Worm (Caenorhabditis elegans): Measurements from ENCODE around the gene clec-184.

Gene clec-184

DNA sequence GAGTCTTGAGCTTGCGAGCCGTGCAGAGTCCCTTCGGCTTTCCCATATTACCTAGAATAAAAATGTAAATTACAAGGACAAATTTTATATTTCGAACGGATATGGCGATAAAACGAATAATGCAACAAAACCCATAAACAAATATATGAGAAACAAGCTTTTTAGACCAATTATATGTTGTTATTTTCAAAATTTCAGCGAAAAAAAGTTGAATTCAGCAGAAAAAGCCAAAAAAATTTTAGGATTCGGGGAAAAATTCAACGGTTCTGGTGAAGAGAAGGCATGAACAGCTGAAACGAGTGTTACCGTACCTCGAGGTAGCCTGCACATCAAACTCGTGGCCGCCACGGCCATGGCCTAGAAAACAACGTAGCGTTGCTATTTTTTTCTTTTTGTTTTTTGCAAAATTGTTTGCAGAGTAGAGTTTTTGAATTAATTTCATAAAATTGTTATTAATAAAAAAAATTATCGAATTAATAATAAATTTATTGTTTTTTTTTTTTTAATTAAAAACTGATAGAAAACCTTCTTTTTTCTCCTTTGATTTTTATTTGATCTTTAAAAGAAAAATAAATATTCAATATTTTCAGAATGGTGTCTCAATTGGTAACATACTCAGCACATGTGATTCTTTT lies 41.3 kb upstream of the clec-184 start, which contains the start of the genes rps-23 and dpm-3 (continued):
- TF ChIP-seq unc-130 (tag; optimal IDR thresholded peaks at IDR 0.05) = peak; percentile 98
- TF ChIP-seq F16B12.6 (tag; optimal IDR thresholded peaks at IDR 0.05) = peak; percentile 72
- TF ChIP-seq lin-35 (GFP tag; optimal IDR thresholded peaks at IDR 0.05) = peak; percentile 88 to 93
- TF ChIP-seq mep-1 (tag; optimal IDR thresholded peaks at IDR 0.05) = peak; percentile 98
- peak; percentile 98 for TF ChIP-seq fkh-8 (tag; optimal IDR thresholded peaks at IDR 0.05)
- no peak for TF ChIP-seq unc-30 (tag; optimal IDR thresholded peaks at IDR 0.05)
- TF ChIP-seq fkh-4 (tag; optimal IDR thresholded peaks at IDR 0.05; ENCODE audit: borderline replicate concordance) = peak; percentile 87

DNA sequence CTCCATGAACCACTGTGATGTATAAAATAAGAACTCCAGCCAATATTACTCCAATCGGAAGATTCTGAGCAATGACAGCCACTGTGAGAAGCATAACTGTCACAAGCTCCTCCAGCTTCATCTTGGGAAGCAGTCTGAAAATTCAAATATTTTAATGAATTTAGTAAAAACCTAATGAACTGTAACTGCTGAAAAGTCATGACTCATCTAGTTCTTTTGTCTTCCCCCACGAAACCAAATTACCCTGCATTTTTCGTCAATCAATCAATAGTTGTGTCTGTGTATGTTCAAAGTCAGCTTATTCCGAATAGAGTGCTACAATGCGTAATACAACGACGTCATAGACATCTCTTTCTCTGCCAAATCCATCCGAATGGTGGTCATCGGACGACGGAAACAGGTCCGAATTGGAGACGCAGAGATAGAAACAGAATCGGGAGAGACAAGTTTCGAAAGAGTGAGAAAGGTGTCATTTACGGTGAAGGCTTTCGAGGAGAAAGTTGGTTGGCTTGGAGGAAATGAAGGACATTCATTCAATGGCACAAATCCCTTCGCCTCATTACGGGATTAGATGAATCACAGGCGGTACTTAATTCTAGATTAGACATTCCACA lies 35.7 kb upstream of the clec-184 start:
- TF ChIP-seq snu-23 (GFP tag; optimal IDR thresholded peaks at IDR 0.05) = peak; percentile 18
- TF ChIP-seq lin-39 (tag; optimal IDR thresholded peaks at IDR 0.05) = no peak
- TF ChIP-seq pqm-1 (tag; optimal IDR thresholded peaks at IDR 0.05) = no peak
- no peak for TF ChIP-seq ceh-90 (tag; optimal IDR thresholded peaks at IDR 0.05)
- TF ChIP-seq pax-3 (tag; optimal IDR thresholded peaks at IDR 0.05) = no peak
- TF ChIP-seq nhr-19 (GFP tag; conservative IDR thresholded peaks at IDR 0.05) = no peak
- TF ChIP-seq C04F5.9 (tag; optimal IDR thresholded peaks at IDR 0.05) = no peak
- no peak for TF ChIP-seq snpc-4 (tag; optimal IDR thresholded peaks at IDR 0.05)
- peak in 2 of 3 experiments; percentile 0 to 33 for TF ChIP-seq dpl-1 (GFP tag; optimal IDR thresholded peaks at IDR 0.05)
- TF ChIP-seq nhr-77 (tag; optimal IDR thresholded peaks at IDR 0.05) = no peak
- peak in 1 of 2 experiments; percentile 50 for TF ChIP-seq lin-35 (GFP tag; optimal IDR thresholded peaks at IDR 0.05)
- no peak for TF ChIP-seq swsn-7 (tag; optimal IDR thresholded peaks at IDR 0.05)
- no peak for TF ChIP-seq xbp-1 (tag; optimal IDR thresholded peaks at IDR 0.05)
- TF ChIP-seq hlh-4 (tag; optimal IDR thresholded peaks at IDR 0.05) = no peak
- peak; percentile 67 for TF ChIP-seq grh-1 (GFP tag; IDR thresholded peaks at IDR 0.05)
- no peak for TF ChIP-seq aha-1 (tag; optimal IDR thresholded peaks at IDR 0.05)
- TF ChIP-seq ces-1 (GFP tag; optimal IDR thresholded peaks at IDR 0.05) = no peak
- TF ChIP-seq nhr-76 (tag; optimal IDR thresholded peaks at IDR 0.05) = no peak
- no peak for TF ChIP-seq skn-1 (tag; optimal IDR thresholded peaks at IDR 0.05)
- TF ChIP-seq efl-3 (GFP tag; optimal IDR thresholded peaks at IDR 0.05) = no peak
- no peak for TF ChIP-seq lin-14 (GFP tag; optimal IDR thresholded peaks at IDR 0.05)
- peak; percentile 19 for TF ChIP-seq nhr-90 (tag; optimal IDR thresholded peaks at IDR 0.05; ENCODE audit: poor library complexity)
- TF ChIP-seq fkh-8 (tag; optimal IDR thresholded peaks at IDR 0.05) = no peak
- no peak for TF ChIP-seq F16B12.6 (tag; optimal IDR thresholded peaks at IDR 0.05)
- TF ChIP-seq hpl-2 (GFP tag; optimal IDR thresholded peaks at IDR 0.05) = no peak
- no peak for TF ChIP-seq aly-2 (tag; optimal IDR thresholded peaks at IDR 0.05)
- TF ChIP-seq ceh-82 (tag; optimal IDR thresholded peaks at IDR 0.05) = no peak
- no peak for TF ChIP-seq elt-2 (tag; optimal IDR thresholded peaks at IDR 0.05)
- TF ChIP-seq hlh-17 (GFP tag; optimal IDR thresholded peaks at IDR 0.05; ENCODE audit: borderline replicate concordance) = no peak
- no peak for TF ChIP-seq lin-15B (tag; optimal IDR thresholded peaks at IDR 0.05)
- no peak for TF ChIP-seq fkh-10 (GFP tag; optimal IDR thresholded peaks at IDR 0.05)
- TF ChIP-seq alr-1 (tag; optimal IDR thresholded peaks at IDR 0.05; ENCODE audit: borderline replicate concordance) = no peak
- no peak for TF ChIP-seq lir-3 (tag; optimal IDR thresholded peaks at IDR 0.05; ENCODE audit: poor library complexity)
- TF ChIP-seq unc-86 (tag; optimal IDR thresholded peaks at IDR 0.05) = no peak
- no peak for TF ChIP-seq sptf-1 (tag; optimal IDR thresholded peaks at IDR 0.05)
- no peak for TF ChIP-seq fkh-4 (tag; optimal IDR thresholded peaks at IDR 0.05; ENCODE audit: borderline replicate concordance)
- no peak for TF ChIP-seq unc-130 (tag; optimal IDR thresholded peaks at IDR 0.05)
- no peak for TF ChIP-seq tbx-2 (tag; optimal IDR thresholded peaks at IDR 0.05)
- TF ChIP-seq sup-37 (GFP tag; optimal IDR thresholded peaks at IDR 0.05) = no peak
- no peak for TF ChIP-seq nhr-237 (tag; optimal IDR thresholded peaks at IDR 0.05)
- TF ChIP-seq nhr-47 (tag; optimal IDR thresholded peaks at IDR 0.05) = no peak
- TF ChIP-seq egl-13 (tag; optimal IDR thresholded peaks at IDR 0.05) = no peak
- peak; percentile 15 for TF ChIP-seq nhr-20 (tag; optimal IDR thresholded peaks at IDR 0.05)
- TF ChIP-seq nhr-28 (tag; optimal IDR thresholded peaks at IDR 0.05) = no peak
- TF ChIP-seq tlp-1 (tag; optimal IDR thresholded peaks at IDR 0.05) = no peak
- TF ChIP-seq mef-2 (tag; optimal IDR thresholded peaks at IDR 0.05) = no peak
- TF ChIP-seq C34B4.2 (tag; optimal IDR thresholded peaks at IDR 0.05) = no peak
